Worm (Caenorhabditis elegans) whole organism, midembryonic: ENCODE measurements around the gene fkb-1.

Experiments used
- cog-1 ChIP-seq: sonication (generic microtip); optimal IDR thresholded peaks from 2 replicates; lab custom pipeline; 2016; ENCODE audit warnings: missing genetic modification characterization, missing compliant biosample characterization
- flt-1 ChIP-seq: fragments of 200-800 bp; sonication (Bioruptor generic); IDR thresholded peaks from 2 replicates; pipeline ENCODE4 v1.3.6; 2022; ENCODE audit warnings: missing genetic modification characterization, missing compliant biosample characterization
- klf-2 ChIP-seq: fragments of 200-800 bp; sonication (Bioruptor generic); conservative IDR thresholded peaks from 2 replicates; pipeline ENCODE4 v1.3.6; 2022; ENCODE audit warnings: missing genetic modification reagents, missing genetic modification characterization, missing compliant biosample characterization
- med-1 ChIP-seq: sonication (generic microtip); optimal IDR thresholded peaks from 2 replicates; lab custom pipeline; 2017; ENCODE audit warnings: missing genetic modification characterization, mild to moderate bottlenecking, missing compliant biosample characterization, antibody characterized with exemption, missing genetic modification reagents; ENCODE audit not compliant: insufficient read depth
- ref-1 ChIP-seq: fragments of 200-800 bp; sonication (Bioruptor generic); conservative IDR thresholded peaks from 2 replicates; pipeline ENCODE4 v1.3.6; 2022; ENCODE audit warnings: missing genetic modification reagents, missing genetic modification characterization, missing compliant biosample characterization
- tab-1 ChIP-seq: fragments of 200-800 bp; sonication (Bioruptor generic); IDR thresholded peaks from 2 replicates; pipeline ENCODE4 v1.3.6; 2022; ENCODE audit warnings: missing genetic modification characterization, missing compliant biosample characterization
- ztf-23 ChIP-seq: fragments of 200-800 bp; sonication (Bioruptor generic); IDR thresholded peaks from 2 replicates; pipeline ENCODE4 v1.3.6; 2022; ENCODE audit warnings: missing genetic modification reagents, missing genetic modification characterization, missing compliant biosample characterization
- ztf-29 ChIP-seq: fragments of 200-800 bp; sonication (Bioruptor generic); IDR thresholded peaks from 2 replicates; pipeline ENCODE4 v1.3.6; 2022; ENCODE audit warnings: missing genetic modification reagents, missing genetic modification characterization, missing compliant biosample characterization

DNA sequence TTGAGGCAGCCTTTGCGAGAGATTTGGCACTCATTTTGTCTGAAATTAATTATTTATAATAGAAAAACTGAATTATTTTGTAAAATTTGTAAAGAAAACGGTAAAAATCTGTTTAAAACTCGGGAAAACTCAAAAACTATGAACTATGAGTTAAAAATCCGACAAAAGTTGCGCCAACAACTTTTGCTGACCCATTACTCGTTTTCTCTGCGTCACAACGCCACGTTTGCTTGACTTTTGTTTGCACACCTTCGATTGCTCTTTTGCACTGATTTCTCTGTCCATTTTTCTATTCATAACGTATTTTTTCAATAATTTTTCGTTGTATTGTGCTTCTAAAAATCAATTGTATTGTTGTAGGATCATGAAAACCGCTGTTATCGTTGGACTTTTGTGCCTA lies at the start of gene fkb-1:
- no peak for TF ChIP-seq flt-1
- TF ChIP-seq tab-1 (GFP tag; lab: Robert Waterston, UW) = no peak
- no peak for TF ChIP-seq ref-1
- no peak for TF ChIP-seq klf-2 (GFP tag; lab: Robert Waterston, UW)
- no peak for TF ChIP-seq med-1 (GFP tag; lab: Kevin White, UChicago)
- TF ChIP-seq cog-1 = no peak
- TF ChIP-seq ztf-23 (GFP tag; lab: Robert Waterston, UW) = no peak
- no peak for TF ChIP-seq ztf-29 (GFP tag; lab: Robert Waterston, UW)
